Fruit fly (Drosophila melanogaster): ENCODE results near the gene CG12496.

The CG12496 gene

DNA sequence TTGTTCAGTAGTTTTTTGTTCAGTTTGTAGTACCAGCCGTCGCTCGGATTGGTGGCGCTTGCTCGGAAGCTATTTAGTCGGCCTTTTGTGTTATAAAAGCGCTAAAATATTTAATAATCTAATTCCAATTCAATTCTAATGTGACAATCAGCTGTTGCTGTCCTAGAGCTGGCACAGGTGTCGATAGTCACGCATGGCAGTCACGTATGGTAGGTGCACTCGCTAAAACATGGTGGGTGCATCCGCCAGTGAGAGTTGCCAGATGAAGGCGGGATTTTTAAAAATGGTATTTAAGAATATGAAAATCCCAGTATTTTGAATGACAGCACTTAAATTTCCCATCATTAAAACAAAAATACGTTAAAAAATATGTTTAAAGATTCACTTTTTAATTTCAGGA lies 33.1 kb upstream of the CG12496 start, which contains the start of gene tko (continued):
- TF ChIP-seq CG8388 (GFP tag; optimal IDR thresholded peaks at IDR 0.05) (no peak), Neu2 (GFP tag; optimal IDR thresholded peaks at IDR 0.05; ENCODE audit: borderline replicate concordance) (no peak), Ravus (GFP tag; IDR thresholded peaks at IDR 0.05) (no peak), CG17328 (GFP tag; IDR thresholded peaks at IDR 0.05) (no peak), ERR (GFP tag; optimal IDR thresholded peaks at IDR 0.05) (no peak), D19B (GFP tag; optimal IDR thresholded peaks at IDR 0.05) (no peak), CG2678 (tag; optimal IDR thresholded peaks at IDR 0.05) (no peak), CG43689 (GFP tag; IDR thresholded peaks at IDR 0.05) (no peak), cas (GFP tag; IDR thresholded peaks at IDR 0.05) (no peak), Hr51 (GFP tag; optimal IDR thresholded peaks at IDR 0.05) (no peak), CG2889 (GFP tag; IDR thresholded peaks at IDR 0.05) (no peak), CG2120 (GFP tag; optimal IDR thresholded peaks at IDR 0.05) (peak; percentile 38), CG10654 (GFP tag; optimal IDR thresholded peaks at IDR 0.05) (no peak), CG9932 (GFP tag; IDR thresholded peaks at IDR 0.05) (peak; percentile 67), seq (GFP tag; IDR thresholded peaks at IDR 0.05) (no peak), tap (tag; optimal IDR thresholded peaks at IDR 0.05) (no peak), lab (GFP tag; optimal IDR thresholded peaks at IDR 0.05) (no peak), CG14014 (GFP tag; IDR thresholded peaks at IDR 0.05) (no peak), wdn (GFP tag; IDR thresholded peaks at IDR 0.05) (no peak), zf30C (GFP tag; optimal IDR thresholded peaks at IDR 0.05) (no peak), CG30403 (GFP tag; optimal IDR thresholded peaks at IDR 0.05) (no peak), Hmx (GFP tag; optimal IDR thresholded peaks at IDR 0.05) (no peak), CG6689 (GFP tag; IDR thresholded peaks at IDR 0.05) (no peak), gcm (GFP tag; optimal IDR thresholded peaks at IDR 0.05) (no peak), CG4707 (GFP tag; optimal IDR thresholded peaks at IDR 0.05) (no peak), danr (GFP tag; IDR thresholded peaks at IDR 0.05) (no peak), Abd-B (GFP tag; optimal IDR thresholded peaks at IDR 0.05) (no peak), hkb (optimal IDR thresholded peaks at IDR 0.05) (no peak), hkb (GFP tag; IDR thresholded peaks at IDR 0.05) (no peak), CG12236 (GFP tag; optimal IDR thresholded peaks at IDR 0.05) (no peak), Med (GFP tag) (peak; percentile 92), chif (GFP tag; optimal IDR thresholded peaks at IDR 0.05) (no peak), HmgZ (tag; optimal IDR thresholded peaks at IDR 0.05) (peak; percentile 84), Dll (GFP tag; IDR thresholded peaks at IDR 0.05; ENCODE audit: partially characterized antibody) (peak; percentile 92), abd-A (tag; optimal IDR thresholded peaks at IDR 0.05) (no peak), Bdp1 (GFP tag; optimal IDR thresholded peaks at IDR 0.05) (no peak), mirr (GFP tag; optimal IDR thresholded peaks at IDR 0.05) (no peak), Ptx1 (GFP tag; IDR thresholded peaks at IDR 0.05) (no peak), Atf-2 (GFP tag; optimal IDR thresholded peaks at IDR 0.05) (no peak), pros (GFP tag; optimal IDR thresholded peaks at IDR 0.05) (no peak), lmd (GFP tag; IDR thresholded peaks at IDR 0.05) (no peak), disco-r (GFP tag; optimal IDR thresholded peaks at IDR 0.05) (peak; percentile 48), Sin3A (optimal IDR thresholded peaks at IDR 0.05) (peak; percentile 47), gro (GFP tag; optimal IDR thresholded peaks at IDR 0.05) (no peak), GATAe (GFP tag; conservative IDR thresholded peaks at IDR 0.05) (no peak), br (optimal IDR thresholded peaks at IDR 0.05) (no peak), Spps (tag; optimal IDR thresholded peaks at IDR 0.05) (no peak), luna (GFP tag; optimal IDR thresholded peaks at IDR 0.05) (no peak), CG3163 (GFP tag; optimal IDR thresholded peaks at IDR 0.05) (no peak), org-1 (GFP tag; optimal IDR thresholded peaks at IDR 0.05) (no peak), CG10267 (tag; optimal IDR thresholded peaks at IDR 0.05) (peak; percentile 64), CG31224 (GFP tag; IDR thresholded peaks at IDR 0.05) (no peak), ro (GFP tag; IDR thresholded peaks at IDR 0.05) (no peak), Fer1 (GFP tag; optimal IDR thresholded peaks at IDR 0.05) (no peak)

Measured in whole organism, embryonic.